Worm (Caenorhabditis elegans) whole organism, L2 larva: ENCODE data around the gene srlf-30.

ENCODE experiments used
- ceh-82 ChIP-seq: fragments of 150-350 bp; optimal IDR thresholded peaks from 2 replicates; lab custom pipeline; 2014; ENCODE audit warnings: missing biosample characterization, missing genetic modification characterization
- lin-11 ChIP-seq: fragments of 150-350 bp; sonication (generic microtip); optimal IDR thresholded peaks from 2 replicates; lab custom pipeline; 2014; ENCODE audit warnings: missing biosample characterization, missing genetic modification characterization, inconsistent platforms, mixed read lengths
- nhr-11 ChIP-seq: fragments of 150-350 bp; optimal IDR thresholded peaks from 2 replicates; lab custom pipeline; 2014; ENCODE audit warnings: missing biosample characterization, missing genetic modification characterization
- nhr-77 ChIP-seq: fragments of 150-350 bp; optimal IDR thresholded peaks from 2 replicates; lab custom pipeline; 2014; ENCODE audit warnings: missing biosample characterization, missing genetic modification characterization
- zag-1 ChIP-seq: fragments of 150-350 bp; optimal IDR thresholded peaks from 2 replicates; lab custom pipeline; 2014; ENCODE audit warnings: missing biosample characterization, missing genetic modification characterization

DNA sequence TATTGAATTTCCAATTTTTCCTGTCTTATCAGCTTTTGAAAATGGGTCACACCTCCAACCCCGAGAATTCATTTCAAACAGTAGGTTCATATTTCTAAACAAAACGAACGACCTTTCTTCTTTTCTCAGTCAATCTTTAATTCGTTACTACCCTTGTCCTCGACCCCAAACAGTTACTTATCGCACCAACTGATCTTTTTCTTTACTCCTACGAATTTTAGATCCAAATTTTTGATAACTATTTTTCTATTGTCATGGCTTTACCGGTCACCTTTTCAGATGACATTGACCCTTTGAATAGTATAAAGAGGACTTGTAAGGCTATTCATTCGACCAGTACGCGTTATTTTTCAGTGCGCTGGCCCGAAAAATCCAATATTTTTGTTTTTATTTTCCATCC, 16.0 kb downstream of the srlf-30 start:
- no peak for TF ChIP-seq nhr-77 (tag; lab: Kevin White, UChicago)
- TF ChIP-seq zag-1 (tag; lab: Kevin White, UChicago) = no peak
- TF ChIP-seq ceh-82 (tag; lab: Kevin White, UChicago) = no peak
- TF ChIP-seq lin-11 (tag; lab: Kevin White, UChicago) = no peak
- TF ChIP-seq nhr-11 (tag; lab: Kevin White, UChicago) = no peak
